Worm (Caenorhabditis elegans) whole organism, early embryonic: Measurements from ENCODE around the gene T23G7.2.

Source experiments
- B0310.2 ChIP-seq: sonication (generic microtip); optimal IDR thresholded peaks from 2 replicates; lab custom pipeline; 2016; ENCODE audit warnings: mild to moderate bottlenecking, missing genetic modification characterization, missing compliant biosample characterization
- F13C5.2 ChIP-seq: sonication (generic microtip); optimal IDR thresholded peaks from 2 replicates; lab custom pipeline; 2017; ENCODE audit warnings: mild to moderate bottlenecking, missing genetic modification characterization, inconsistent platforms, missing compliant biosample characterization
- aly-1 ChIP-seq: sonication (generic microtip); optimal IDR thresholded peaks from 2 replicates; lab custom pipeline; 2016; ENCODE audit warnings: missing genetic modification characterization, missing compliant biosample characterization
- ama-1 ChIP-seq: fragments of 150-350 bp; optimal IDR thresholded peaks from 2 replicates; lab custom pipeline; 2014
- ceh-13 ChIP-seq: fragments of 200-800 bp; sonication (Bioruptor generic); optimal IDR thresholded peaks from 2 replicates; lab custom pipeline; 2018; ENCODE audit warnings: mild to moderate bottlenecking, missing genetic modification characterization, missing compliant biosample characterization
- ceh-36 ChIP-seq: sonication (generic microtip); optimal IDR thresholded peaks from 2 replicates; lab custom pipeline; 2016; ENCODE audit warnings: missing genetic modification characterization, inconsistent platforms, missing compliant biosample characterization
- ets-7 ChIP-seq: sonication (generic microtip); optimal IDR thresholded peaks from 2 replicates; lab custom pipeline; 2016; ENCODE audit warnings: missing genotype, missing genetic modification characterization, missing compliant biosample characterization
- flt-1 ChIP-seq: fragments of 200-800 bp; sonication (Bioruptor generic); IDR thresholded peaks from 2 replicates; pipeline ENCODE4 v1.3.6; 2022; ENCODE audit warnings: missing genetic modification characterization, missing compliant biosample characterization
- hmbx-1 ChIP-seq: sonication (generic microtip); optimal IDR thresholded peaks from 2 replicates; lab custom pipeline; 2016; ENCODE audit warnings: mild to moderate bottlenecking, missing genetic modification characterization, missing compliant biosample characterization
- hmg-4 ChIP-seq: fragments of 200-800 bp; sonication (Bioruptor generic); optimal IDR thresholded peaks from 2 replicates; lab custom pipeline; 2018; ENCODE audit warnings: mild to moderate bottlenecking, missing genetic modification characterization, missing compliant biosample characterization
- hnd-1 ChIP-seq: sonication (generic microtip); optimal IDR thresholded peaks from 2 replicates; lab custom pipeline; 2016; ENCODE audit warnings: missing genetic modification characterization, missing compliant biosample characterization
- pes-1 ChIP-seq: fragments of 200-800 bp; sonication (Bioruptor generic); IDR thresholded peaks from 2 replicates; pipeline ENCODE4 v1.3.6; 2022; ENCODE audit warnings: missing genetic modification reagents, missing genetic modification characterization, missing compliant biosample characterization
- scrt-1 ChIP-seq: fragments of 200-800 bp; sonication (Bioruptor generic); IDR thresholded peaks from 2 replicates; pipeline ENCODE4 v1.3.6; 2022; ENCODE audit warnings: missing genetic modification characterization, missing compliant biosample characterization
- sea-1 ChIP-seq: fragments of 200-800 bp; sonication (Bioruptor generic); conservative IDR thresholded peaks from 2 replicates; pipeline ENCODE4 v1.3.6; 2022; ENCODE audit warnings: missing genetic modification characterization, missing compliant biosample characterization
- tbx-11 ChIP-seq: fragments of 200-800 bp; sonication (Bioruptor generic); IDR thresholded peaks from 2 replicates; pipeline ENCODE4 v1.3.6; 2022; ENCODE audit warnings: missing genetic modification characterization, missing compliant biosample characterization
- tbx-37 ChIP-seq: fragments of 200-800 bp; sonication (Bioruptor generic); conservative IDR thresholded peaks from 2 replicates; pipeline ENCODE4 v1.3.6; 2022; ENCODE audit warnings: missing genetic modification reagents, missing genetic modification characterization, missing compliant biosample characterization
- tra-4 ChIP-seq: sonication (generic microtip); optimal IDR thresholded peaks from 2 replicates; lab custom pipeline; 2017; ENCODE audit warnings: missing genetic modification characterization, missing compliant biosample characterization

Gene T23G7.2

ce11 chrII:9173471-9173870 lies 722 bp upstream of the T23G7.2 start:
- TF ChIP-seq B0310.2 (tag; lab: Kevin White, UChicago) (no peak), F13C5.2 (no peak), ama-1 (no peak)

ce11 chrII:9171466-9172187 lies 1.1 kb downstream of the T23G7.2 start:
- TF ChIP-seq hmbx-1 (tag; lab: Kevin White, UChicago): no peak

DNA sequence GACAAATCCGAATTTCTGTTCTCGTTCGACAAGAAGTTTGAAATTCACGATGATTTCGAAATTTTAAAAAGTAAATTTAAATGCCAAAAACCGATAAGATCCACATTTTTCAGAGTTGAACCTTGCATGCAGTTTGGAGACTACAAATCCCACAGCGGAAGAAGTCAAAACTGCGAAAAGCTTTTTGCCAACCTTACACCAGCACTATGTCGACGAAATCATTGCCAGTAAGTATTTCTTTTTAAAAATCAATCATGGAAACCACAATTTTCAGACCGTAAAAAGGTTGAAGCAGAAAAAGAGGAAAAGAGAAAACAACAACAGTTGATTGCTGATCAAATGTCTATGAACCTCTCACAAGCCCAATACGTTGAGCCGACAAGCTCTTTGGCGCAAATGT lies 1.9 kb downstream of the T23G7.2 start:
- TF ChIP-seq hmg-4 (GFP tag; lab: Kevin White, UChicago) (no peak), hmbx-1 (tag; lab: Kevin White, UChicago) (no peak), flt-1 (GFP tag; lab: Robert Waterston, UW) (no peak), aly-1 (no peak), pes-1 (GFP tag; lab: Robert Waterston, UW) (no peak), sea-1 (GFP tag; lab: Robert Waterston, UW) (no peak), tbx-37 (GFP tag; lab: Robert Waterston, UW) (no peak), scrt-1 (GFP tag; lab: Robert Waterston, UW) (no peak), ets-7 (tag; lab: Kevin White, UChicago) (no peak), hnd-1 (tag; lab: Kevin White, UChicago) (no peak), ama-1 (no peak), F13C5.2 (no peak), tra-4 (tag; lab: Kevin White, UChicago) (no peak), ceh-36 (tag; lab: Kevin White, UChicago) (no peak), ceh-13 (GFP tag; lab: Kevin White, UChicago) (no peak), tbx-11 (GFP tag; lab: Robert Waterston, UW) (no peak)

- TF ChIP-seq ceh-36 (tag; lab: Kevin White, UChicago) (no peak), tbx-11 (GFP tag; lab: Robert Waterston, UW) (no peak), ceh-13 (GFP tag; lab: Kevin White, UChicago) (no peak), hmbx-1 (tag; lab: Kevin White, UChicago) (no peak), tra-4 (tag; lab: Kevin White, UChicago) (no peak), sea-1 (GFP tag; lab: Robert Waterston, UW) (no peak), ets-7 (tag; lab: Kevin White, UChicago) (no peak), ama-1 (no peak), F13C5.2 (no peak), hnd-1 (tag; lab: Kevin White, UChicago) (no peak)
Measured at ce11 chrII:9170048-9170447, 2.7 kb downstream of the T23G7.2 start.

DNA sequence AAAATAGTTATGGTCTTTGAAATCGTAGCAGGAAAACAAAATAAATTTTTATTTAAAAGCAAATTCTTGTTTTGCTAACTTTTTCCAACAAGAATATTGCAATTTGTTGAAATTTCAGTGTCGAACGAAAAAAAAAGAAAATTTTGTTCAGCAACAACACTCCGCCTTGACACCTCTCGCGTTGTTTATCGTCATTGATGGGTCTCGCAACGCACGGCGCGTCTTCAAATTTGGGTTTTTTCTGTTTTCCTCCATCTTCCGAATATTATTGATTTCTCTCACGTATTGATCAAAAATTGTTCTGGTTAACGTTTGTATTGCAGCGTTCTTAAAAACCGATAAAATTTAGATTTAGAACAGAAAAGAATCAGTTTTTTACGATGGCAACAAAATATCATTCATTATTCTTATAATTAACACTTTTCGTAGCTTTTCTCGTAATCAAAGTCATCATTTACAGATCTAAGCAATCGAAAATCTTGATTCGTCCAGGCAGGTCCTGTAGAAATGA lies 3.2 kb downstream of the T23G7.2 start, which contains the start of gene dpl-1:
Gene dpl-1, plus strand, starts transcription at position 461 of the 511 bp plus-strand sequence.
- no peak for TF ChIP-seq B0310.2 (tag; lab: Kevin White, UChicago)
- TF ChIP-seq flt-1 (GFP tag; lab: Robert Waterston, UW): no peak
- TF ChIP-seq ama-1: no peak
- no peak for TF ChIP-seq F13C5.2
- no peak for TF ChIP-seq hnd-1 (tag; lab: Kevin White, UChicago)
- TF ChIP-seq hmg-4 (GFP tag; lab: Kevin White, UChicago): no peak
- no peak for TF ChIP-seq pes-1 (GFP tag; lab: Robert Waterston, UW)
- no peak for TF ChIP-seq scrt-1 (GFP tag; lab: Robert Waterston, UW)
- no peak for TF ChIP-seq ets-7 (tag; lab: Kevin White, UChicago)
- TF ChIP-seq hmbx-1 (tag; lab: Kevin White, UChicago): no peak
- no peak for TF ChIP-seq aly-1
- no peak for TF ChIP-seq ceh-36 (tag; lab: Kevin White, UChicago)
- TF ChIP-seq ceh-13 (GFP tag; lab: Kevin White, UChicago): no peak
- no peak for TF ChIP-seq tbx-37 (GFP tag; lab: Robert Waterston, UW)
- TF ChIP-seq tbx-11 (GFP tag; lab: Robert Waterston, UW): no peak
- TF ChIP-seq tra-4 (tag; lab: Kevin White, UChicago): no peak
- no peak for TF ChIP-seq sea-1 (GFP tag; lab: Robert Waterston, UW)

- no peak for TF ChIP-seq tbx-11 (GFP tag; lab: Robert Waterston, UW)
- TF ChIP-seq F13C5.2: no peak
- TF ChIP-seq ama-1: no peak
- TF ChIP-seq aly-1: no peak
- TF ChIP-seq hnd-1 (tag; lab: Kevin White, UChicago): no peak
- TF ChIP-seq B0310.2 (tag; lab: Kevin White, UChicago): no peak
- no peak for TF ChIP-seq tbx-37 (GFP tag; lab: Robert Waterston, UW)
- TF ChIP-seq ceh-13 (GFP tag; lab: Kevin White, UChicago): no peak
- no peak for TF ChIP-seq hmg-4 (GFP tag; lab: Kevin White, UChicago)
- no peak for TF ChIP-seq tra-4 (tag; lab: Kevin White, UChicago)
- TF ChIP-seq pes-1 (GFP tag; lab: Robert Waterston, UW): no peak
- no peak for TF ChIP-seq ets-7 (tag; lab: Kevin White, UChicago)
- TF ChIP-seq sea-1 (GFP tag; lab: Robert Waterston, UW): no peak
- TF ChIP-seq scrt-1 (GFP tag; lab: Robert Waterston, UW): no peak
- TF ChIP-seq ceh-36 (tag; lab: Kevin White, UChicago): no peak
- no peak for TF ChIP-seq flt-1 (GFP tag; lab: Robert Waterston, UW)
- TF ChIP-seq hmbx-1 (tag; lab: Kevin White, UChicago): no peak
Measured at ce11 chrII:9167730-9168129, 5.0 kb downstream of the T23G7.2 start, which contains the start of gene T23G7.3. Gene T23G7.3 (minus strand): TSS chrII:9167830.

- TF ChIP-seq pes-1 (GFP tag; lab: Robert Waterston, UW) (no peak), flt-1 (GFP tag; lab: Robert Waterston, UW) (no peak), aly-1 (no peak), tra-4 (tag; lab: Kevin White, UChicago) (no peak), ceh-36 (tag; lab: Kevin White, UChicago) (no peak), hmbx-1 (tag; lab: Kevin White, UChicago) (no peak), F13C5.2 (no peak), tbx-37 (GFP tag; lab: Robert Waterston, UW) (no peak), ama-1 (no peak), sea-1 (GFP tag; lab: Robert Waterston, UW) (no peak), ets-7 (tag; lab: Kevin White, UChicago) (no peak), hmg-4 (GFP tag; lab: Kevin White, UChicago) (no peak), ceh-13 (GFP tag; lab: Kevin White, UChicago) (no peak), scrt-1 (GFP tag; lab: Robert Waterston, UW) (no peak), tbx-11 (GFP tag; lab: Robert Waterston, UW) (no peak), B0310.2 (tag; lab: Kevin White, UChicago) (no peak), hnd-1 (tag; lab: Kevin White, UChicago) (no peak)
Measured at ce11 chrII:9165762-9166460, 6.8 kb downstream of the T23G7.2 start, which contains the start of gene W07A12.8. Gene W07A12.8 (minus strand): TSS chrII:9165812.
